Fruit fly (Drosophila melanogaster): ENCODE results near the gene CG43999.
A peak's percentile ranks its signal among the peaks of the same experiment; 100 is the strongest.

The CG43999 gene

dm6 chr3R:23888273-23889220 is 40.3 kb downstream of the CG43999 start (continued):
- TF ChIP-seq CG10669 (GFP tag; optimal IDR thresholded peaks at IDR 0.05) (no peak), CG16779 (tag; optimal IDR thresholded peaks at IDR 0.05) (no peak), fkh (GFP tag; optimal IDR thresholded peaks at IDR 0.05) (no peak), CG34406 (GFP tag; optimal IDR thresholded peaks at IDR 0.05) (no peak), acj6 (GFP tag; optimal IDR thresholded peaks at IDR 0.05) (peak; percentile 17), Blimp-1 (GFP tag; optimal IDR thresholded peaks at IDR 0.05) (peak; percentile 30), CG6808 (GFP tag; optimal IDR thresholded peaks at IDR 0.05) (no peak), Eip78C (GFP tag) (peak; percentile 90), dac (GFP tag; optimal IDR thresholded peaks at IDR 0.05) (no peak), vri (GFP tag; optimal IDR thresholded peaks at IDR 0.05) (peak; percentile 92), Hr39 (GFP tag; optimal IDR thresholded peaks at IDR 0.05) (peak; percentile 73), net (GFP tag; optimal IDR thresholded peaks at IDR 0.05) (no peak), CG6792 (GFP tag; optimal IDR thresholded peaks at IDR 0.05) (peak; percentile 55), CG6854 (GFP tag; optimal IDR thresholded peaks at IDR 0.05) (peak; percentile 11), Eip75B (GFP tag; optimal IDR thresholded peaks at IDR 0.05) (peak; percentile 29), CG6163 (GFP tag; IDR thresholded peaks at IDR 0.05) (peak; percentile 76; the same call in 2 of the 3 replicates), OdsH (GFP tag; optimal IDR thresholded peaks at IDR 0.05) (peak; percentile 53), CG8632 (GFP tag; optimal IDR thresholded peaks at IDR 0.05) (peak; percentile 11), Hr4 (GFP tag; optimal IDR thresholded peaks at IDR 0.05) (peak; percentile 52), spab (GFP tag; optimal IDR thresholded peaks at IDR 0.05) (no peak), Met (GFP tag; optimal IDR thresholded peaks at IDR 0.05) (peak; percentile 73), CG4318 (GFP tag; optimal IDR thresholded peaks at IDR 0.05) (no peak), CG10631 (GFP tag; optimal IDR thresholded peaks at IDR 0.05) (peak; percentile 14), Sox14 (GFP tag; optimal IDR thresholded peaks at IDR 0.05) (peak; percentile 15), lz (GFP tag; optimal IDR thresholded peaks at IDR 0.05) (peak; percentile 65), CG6276 (GFP tag; optimal IDR thresholded peaks at IDR 0.05) (no peak)

DNA sequence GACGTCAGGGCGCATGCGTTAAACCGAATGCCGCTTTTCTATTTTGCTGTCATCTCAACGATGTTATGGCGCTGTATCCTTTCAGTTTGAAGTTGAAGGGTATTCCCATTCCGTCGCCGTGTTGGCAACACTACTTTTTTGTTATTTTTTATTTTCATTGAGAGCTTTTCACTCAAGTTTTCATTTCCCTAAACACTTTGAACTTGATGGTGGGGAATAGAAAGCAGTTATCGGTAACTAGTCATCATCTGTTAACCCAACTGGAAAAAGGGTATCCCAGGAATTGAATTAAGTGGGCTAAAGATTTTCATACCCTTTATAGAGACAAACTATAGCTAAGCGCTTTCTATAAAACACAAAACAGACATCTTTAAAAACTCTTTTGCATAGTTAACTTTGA is 41.2 kb downstream of the CG43999 start:
- TF ChIP-seq CG11294 (GFP tag; IDR thresholded peaks at IDR 0.05), result peak; percentile 50
- TF ChIP-seq CG8119 (GFP tag; IDR thresholded peaks at IDR 0.05), result peak; percentile 31; the same call in 2 of the 3 replicates
- peak; percentile 58 for TF ChIP-seq Gug (GFP tag; IDR thresholded peaks at IDR 0.05)
- peak; percentile 20 for TF ChIP-seq Ets96B (tag; optimal IDR thresholded peaks at IDR 0.05)
- no peak for TF ChIP-seq vri (GFP tag; optimal IDR thresholded peaks at IDR 0.05)
- no peak for TF ChIP-seq CG31627 (GFP tag; optimal IDR thresholded peaks at IDR 0.05)
- no peak for TF ChIP-seq salr (GFP tag; optimal IDR thresholded peaks at IDR 0.05)
- TF ChIP-seq Hr4 (GFP tag; optimal IDR thresholded peaks at IDR 0.05), result peak; percentile 21
- TF ChIP-seq OdsH (GFP tag; optimal IDR thresholded peaks at IDR 0.05), result no peak
- peak; percentile 49 for TF ChIP-seq eg (GFP tag; IDR thresholded peaks at IDR 0.05)
- no peak for TF ChIP-seq CG6276 (GFP tag; optimal IDR thresholded peaks at IDR 0.05)
- peak; percentile 73 for TF ChIP-seq CG6163 (GFP tag; IDR thresholded peaks at IDR 0.05)

dm6 chr3R:23887096-23887421 is 41.7 kb downstream of the CG43999 start:
- peak; percentile 77 to 92 for TF ChIP-seq salr (GFP tag; optimal IDR thresholded peaks at IDR 0.05)
- peak; percentile 88 for TF ChIP-seq Sox14 (GFP tag; optimal IDR thresholded peaks at IDR 0.05)
- peak; percentile 91 for TF ChIP-seq CG6808 (GFP tag; optimal IDR thresholded peaks at IDR 0.05)
- peak; percentile 88 for TF ChIP-seq CG8632 (GFP tag; optimal IDR thresholded peaks at IDR 0.05)
- peak; percentile 55 for TF ChIP-seq CG6854 (GFP tag; optimal IDR thresholded peaks at IDR 0.05)
- peak; percentile 95 for TF ChIP-seq CG32006 (GFP tag; optimal IDR thresholded peaks at IDR 0.05)
- peak; percentile 91 for TF ChIP-seq CG10669 (GFP tag; optimal IDR thresholded peaks at IDR 0.05)
- TF ChIP-seq topi (GFP tag; optimal IDR thresholded peaks at IDR 0.05), result peak; percentile 90
- peak; percentile 75 for TF ChIP-seq CG11902 (GFP tag; optimal IDR thresholded peaks at IDR 0.05)
- no peak for TF ChIP-seq Hr38 (GFP tag; optimal IDR thresholded peaks at IDR 0.05)
- TF ChIP-seq pdm3 (GFP tag; optimal IDR thresholded peaks at IDR 0.05), result peak; percentile 91
- TF ChIP-seq Gug (GFP tag; IDR thresholded peaks at IDR 0.05), result peak; percentile 97
- peak; percentile 98 for TF ChIP-seq CG15336 (GFP tag; IDR thresholded peaks at IDR 0.05)
- peak; percentile 95 for TF ChIP-seq OdsH (GFP tag; optimal IDR thresholded peaks at IDR 0.05)
- peak; percentile 90 for TF ChIP-seq cyc (GFP tag; optimal IDR thresholded peaks at IDR 0.05)
- TF ChIP-seq lz (GFP tag; optimal IDR thresholded peaks at IDR 0.05), result peak; percentile 83
- TF ChIP-seq Met (GFP tag; optimal IDR thresholded peaks at IDR 0.05), result peak; percentile 89
- TF ChIP-seq fkh (GFP tag; optimal IDR thresholded peaks at IDR 0.05), result peak; percentile 46
- peak; percentile 90 for TF ChIP-seq CG16779 (tag; optimal IDR thresholded peaks at IDR 0.05)
- TF ChIP-seq esn (GFP tag; optimal IDR thresholded peaks at IDR 0.05), result peak; percentile 91
- peak; percentile 90 for TF ChIP-seq Smox (GFP tag; optimal IDR thresholded peaks at IDR 0.05)
- peak; percentile 92 for TF ChIP-seq CG4318 (GFP tag; optimal IDR thresholded peaks at IDR 0.05)
- peak; percentile 98 for TF ChIP-seq CG6163 (GFP tag; IDR thresholded peaks at IDR 0.05)
- peak; percentile 85 for TF ChIP-seq fd59A (GFP tag; optimal IDR thresholded peaks at IDR 0.05)
- peak; percentile 93 for TF ChIP-seq CG3919 (GFP tag; optimal IDR thresholded peaks at IDR 0.05)
- peak; percentile 98 for TF ChIP-seq CG8119 (GFP tag; IDR thresholded peaks at IDR 0.05)
- peak; percentile 98 for TF ChIP-seq eg (GFP tag; IDR thresholded peaks at IDR 0.05)
- peak; percentile 86 for TF ChIP-seq CG34406 (GFP tag; optimal IDR thresholded peaks at IDR 0.05)
